Fruit fly (Drosophila melanogaster) whole organism: ENCODE data around the gene GstD3.

Experiments used
- CG8478 ChIP-seq: fragments of >200 bp; optimal IDR thresholded peaks from 2 replicates; lab custom pipeline; 2018; ENCODE audit warnings: inconsistent platforms
- EcR ChIP-seq, 2 experiments: fragments of >200 bp; optimal IDR thresholded peaks; 2 replicates each; lab custom pipeline; 2017; ENCODE audit warnings: missing biosample characterization in 2 of 2, missing genetic modification characterization in 2 of 2, missing genetic modification reagents in 2 of 2
- pan ChIP-seq: fragments of >200 bp; optimal IDR thresholded peaks from 2 replicates; lab custom pipeline; 2017
- psq ChIP-seq: fragments of >200 bp; optimal IDR thresholded peaks from 2 replicates; lab custom pipeline; 2017
- usp ChIP-seq: fragments of >200 bp; optimal IDR thresholded peaks from 2 replicates; lab custom pipeline; 2017; ENCODE audit warnings: missing biosample characterization, missing genetic modification characterization, mixed read lengths

DNA sequence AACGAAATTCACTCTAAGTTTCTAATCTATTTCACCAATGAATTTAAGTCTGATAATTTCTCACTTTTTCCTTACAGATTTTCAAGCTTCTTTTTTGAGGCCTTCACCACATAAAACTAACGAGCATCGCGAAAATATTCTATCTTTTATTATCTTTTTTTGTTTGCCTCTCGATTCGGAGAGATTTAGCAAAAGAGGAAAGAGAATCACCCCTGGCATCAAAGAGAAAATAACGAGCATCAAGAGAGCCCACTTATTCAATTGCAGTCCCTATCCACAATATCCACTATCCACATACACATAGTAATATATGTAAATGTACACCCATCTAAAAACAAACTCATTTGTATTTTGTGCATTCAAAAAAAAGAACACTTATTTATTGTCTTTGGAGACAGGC is 5.4 kb upstream of the GstD3 start, which contains the start of gene GstD9:
- TF ChIP-seq psq (no peak), EcR (GFP tag; optimal IDR thresholded peaks at IDR 0.05; lab: Kevin White, UChicago) (no peak), CG8478 (lab: Kevin White, UChicago) (no peak), usp (GFP tag; lab: Kevin White, UChicago) (no peak), pan (lab: Kevin White, UChicago) (no peak)
